Fruit fly (Drosophila melanogaster) whole organism, adult: ENCODE measurements around the gene CG13408.

Source experiments
- CG12768 ChIP-seq: fragments of 200-800 bp; sonication (Bioruptor generic); optimal IDR thresholded peaks from 2 replicates; lab custom pipeline; 2017; ENCODE audit warnings: missing biosample characterization, missing genetic modification characterization, mild to moderate bottlenecking, moderate library complexity, missing genetic modification reagents
- CG1620 ChIP-seq: fragments of 200-800 bp; sonication (Bioruptor generic); optimal IDR thresholded peaks from 2 replicates; lab custom pipeline; 2016; ENCODE audit warnings: missing biosample characterization, missing genetic modification characterization
- bab1 ChIP-seq: fragments of 200-800 bp; sonication (Bioruptor generic); optimal IDR thresholded peaks from 3 replicates; lab custom pipeline; 2019; ENCODE audit warnings: missing biosample characterization, mild to moderate bottlenecking, missing genetic modification characterization, moderate library complexity
- pad ChIP-seq: fragments of 200-800 bp; sonication (Bioruptor generic); optimal IDR thresholded peaks from 3 replicates; lab custom pipeline; 2017; ENCODE audit warnings: missing biosample characterization, missing genetic modification characterization, mild to moderate bottlenecking, moderate library complexity, missing genetic modification reagents
- tj ChIP-seq: fragments of 200-800 bp; sonication (Bioruptor generic); optimal IDR thresholded peaks from 3 replicates; lab custom pipeline; 2017; ENCODE audit warnings: missing biosample characterization, mild to moderate bottlenecking, missing genetic modification characterization, moderate library complexity
- toe ChIP-seq: fragments of 200-800 bp; sonication (Bioruptor generic); optimal IDR thresholded peaks from 2 replicates; lab custom pipeline; 2016; ENCODE audit warnings: missing biosample characterization, missing genetic modification characterization

dm6 chr3R:22053740-22054139 is 26.4 kb upstream of the CG13408 start:
- TF ChIP-seq tj: no peak
- no peak for TF ChIP-seq CG12768
- no peak for TF ChIP-seq toe (GFP tag; lab: Kevin White, UChicago)
- TF ChIP-seq bab1: no peak
- no peak for TF ChIP-seq CG1620 (GFP tag; lab: Kevin White, UChicago)
- TF ChIP-seq pad (GFP tag; lab: Kevin White, UChicago): no peak
